Worm (Caenorhabditis elegans) whole organism, early embryonic: Measurements from ENCODE around the gene nrde-1.

Experiments used
- B0310.2 ChIP-seq: sonication (generic microtip); optimal IDR thresholded peaks from 2 replicates; lab custom pipeline; 2016; ENCODE audit warnings: mild to moderate bottlenecking, missing genetic modification characterization, missing compliant biosample characterization
- F13C5.2 ChIP-seq: sonication (generic microtip); optimal IDR thresholded peaks from 2 replicates; lab custom pipeline; 2017; ENCODE audit warnings: mild to moderate bottlenecking, missing genetic modification characterization, inconsistent platforms, missing compliant biosample characterization
- aly-1 ChIP-seq: sonication (generic microtip); optimal IDR thresholded peaks from 2 replicates; lab custom pipeline; 2016; ENCODE audit warnings: missing genetic modification characterization, missing compliant biosample characterization
- ama-1 ChIP-seq: fragments of 150-350 bp; optimal IDR thresholded peaks from 2 replicates; lab custom pipeline; 2014
- ceh-13 ChIP-seq: fragments of 200-800 bp; sonication (Bioruptor generic); optimal IDR thresholded peaks from 2 replicates; lab custom pipeline; 2018; ENCODE audit warnings: mild to moderate bottlenecking, missing genetic modification characterization, missing compliant biosample characterization
- ceh-36 ChIP-seq: sonication (generic microtip); optimal IDR thresholded peaks from 2 replicates; lab custom pipeline; 2016; ENCODE audit warnings: missing genetic modification characterization, inconsistent platforms, missing compliant biosample characterization
- ets-7 ChIP-seq: sonication (generic microtip); optimal IDR thresholded peaks from 2 replicates; lab custom pipeline; 2016; ENCODE audit warnings: missing genotype, missing genetic modification characterization, missing compliant biosample characterization
- flt-1 ChIP-seq: fragments of 200-800 bp; sonication (Bioruptor generic); IDR thresholded peaks from 2 replicates; pipeline ENCODE4 v1.3.6; 2022; ENCODE audit warnings: missing genetic modification characterization, missing compliant biosample characterization
- hmbx-1 ChIP-seq: sonication (generic microtip); optimal IDR thresholded peaks from 2 replicates; lab custom pipeline; 2016; ENCODE audit warnings: mild to moderate bottlenecking, missing genetic modification characterization, missing compliant biosample characterization
- hmg-4 ChIP-seq: fragments of 200-800 bp; sonication (Bioruptor generic); optimal IDR thresholded peaks from 2 replicates; lab custom pipeline; 2018; ENCODE audit warnings: mild to moderate bottlenecking, missing genetic modification characterization, missing compliant biosample characterization
- hnd-1 ChIP-seq: sonication (generic microtip); optimal IDR thresholded peaks from 2 replicates; lab custom pipeline; 2016; ENCODE audit warnings: missing genetic modification characterization, missing compliant biosample characterization
- pes-1 ChIP-seq: fragments of 200-800 bp; sonication (Bioruptor generic); IDR thresholded peaks from 2 replicates; pipeline ENCODE4 v1.3.6; 2022; ENCODE audit warnings: missing genetic modification reagents, missing genetic modification characterization, missing compliant biosample characterization
- scrt-1 ChIP-seq: fragments of 200-800 bp; sonication (Bioruptor generic); IDR thresholded peaks from 2 replicates; pipeline ENCODE4 v1.3.6; 2022; ENCODE audit warnings: missing genetic modification characterization, missing compliant biosample characterization
- sea-1 ChIP-seq: fragments of 200-800 bp; sonication (Bioruptor generic); conservative IDR thresholded peaks from 2 replicates; pipeline ENCODE4 v1.3.6; 2022; ENCODE audit warnings: missing genetic modification characterization, missing compliant biosample characterization
- tbx-11 ChIP-seq: fragments of 200-800 bp; sonication (Bioruptor generic); IDR thresholded peaks from 2 replicates; pipeline ENCODE4 v1.3.6; 2022; ENCODE audit warnings: missing genetic modification characterization, missing compliant biosample characterization
- tbx-37 ChIP-seq: fragments of 200-800 bp; sonication (Bioruptor generic); conservative IDR thresholded peaks from 2 replicates; pipeline ENCODE4 v1.3.6; 2022; ENCODE audit warnings: missing genetic modification reagents, missing genetic modification characterization, missing compliant biosample characterization
- tra-4 ChIP-seq: sonication (generic microtip); optimal IDR thresholded peaks from 2 replicates; lab custom pipeline; 2017; ENCODE audit warnings: missing genetic modification characterization, missing compliant biosample characterization

Gene nrde-1

DNA sequence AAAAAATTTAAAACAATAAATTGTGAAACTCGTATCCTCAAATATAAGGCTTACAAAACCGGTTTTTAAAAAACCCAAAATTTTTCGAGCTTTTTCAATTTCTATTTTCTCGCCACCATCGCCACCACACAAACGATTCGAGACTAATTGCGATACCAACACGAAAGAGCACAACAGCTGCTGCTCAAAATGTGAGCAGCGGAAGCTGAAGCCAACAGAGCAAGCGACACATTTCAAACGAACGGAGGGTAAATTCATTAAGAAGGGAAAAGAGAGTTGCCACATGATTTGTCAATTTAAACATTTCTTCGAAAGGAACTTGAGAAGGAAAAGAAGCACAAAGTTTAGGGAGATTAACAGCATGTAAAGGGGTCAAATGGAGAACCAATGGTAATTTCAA, 34.2 kb upstream of the nrde-1 start:
- TF ChIP-seq hmbx-1 (no peak), ets-7 (tag; lab: Kevin White, UChicago) (no peak), F13C5.2 (tag; lab: Kevin White, UChicago) (no peak), tbx-37 (GFP tag; lab: Robert Waterston, UW) (no peak), aly-1 (tag; lab: Kevin White, UChicago) (no peak), sea-1 (GFP tag; lab: Robert Waterston, UW) (no peak), pes-1 (GFP tag; lab: Robert Waterston, UW) (no peak), hmg-4 (no peak), flt-1 (GFP tag; lab: Robert Waterston, UW) (no peak), scrt-1 (GFP tag; lab: Robert Waterston, UW) (no peak), ceh-36 (tag; lab: Kevin White, UChicago) (no peak), tra-4 (tag; lab: Kevin White, UChicago) (no peak), tbx-11 (GFP tag; lab: Robert Waterston, UW) (no peak), hnd-1 (tag; lab: Kevin White, UChicago) (no peak), ceh-13 (GFP tag; lab: Kevin White, UChicago) (no peak)

DNA sequence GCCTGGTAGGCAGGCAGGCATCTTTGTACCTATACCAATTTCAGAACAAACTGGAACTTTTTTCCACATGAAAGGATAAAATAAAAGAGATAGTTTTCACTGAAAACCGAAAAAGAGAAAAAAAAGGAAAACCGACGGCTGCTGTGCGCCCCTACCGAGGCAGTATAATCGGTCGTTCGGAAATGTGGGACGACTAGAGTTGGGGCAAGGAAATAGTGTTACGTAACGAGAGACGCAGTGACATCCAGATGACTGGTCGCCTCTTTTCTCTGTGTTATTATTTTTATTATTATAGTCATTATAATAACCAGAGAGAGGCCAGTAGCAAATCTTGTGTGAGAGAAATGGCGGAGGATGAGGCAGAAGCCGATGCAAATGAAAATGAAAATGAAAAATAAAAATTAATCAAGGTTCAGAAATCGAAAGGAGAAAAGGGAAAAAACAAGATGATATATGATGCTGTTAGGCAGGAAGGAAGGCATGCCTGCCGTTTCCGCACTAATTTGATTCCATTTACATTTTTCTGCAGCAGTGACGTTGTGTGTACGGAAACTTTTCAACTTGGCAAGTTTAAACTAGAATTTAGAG, 31.8 kb upstream of the nrde-1 start:
- no peak for TF ChIP-seq hmg-4
- no peak for TF ChIP-seq tbx-11 (GFP tag; lab: Robert Waterston, UW)

DNA sequence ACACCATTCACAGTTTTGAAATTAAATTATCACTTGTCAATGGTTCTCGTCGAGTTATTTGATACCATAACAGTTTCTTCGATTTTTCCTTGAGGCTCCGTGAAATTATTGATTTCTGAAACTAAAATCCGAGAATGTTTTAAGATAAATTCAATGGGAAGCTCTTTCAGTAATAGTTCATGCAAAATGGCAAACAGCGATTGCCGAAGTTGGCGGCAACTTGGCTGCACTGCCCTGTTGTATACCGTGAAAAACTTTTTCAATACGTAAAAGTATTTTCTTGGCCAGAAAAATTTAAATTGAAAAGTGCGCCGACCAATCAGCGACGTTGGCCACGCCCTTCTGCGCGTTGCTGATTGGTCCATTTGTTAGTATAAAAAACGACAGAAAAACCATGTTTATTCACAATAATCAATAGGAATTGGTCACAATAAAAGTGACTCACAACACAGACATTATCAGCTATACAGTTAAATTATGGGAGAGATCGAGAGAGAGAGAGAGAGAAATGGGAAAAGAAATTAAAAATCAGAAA, 30.3 kb upstream of the nrde-1 start:
- TF ChIP-seq tra-4 (tag; lab: Kevin White, UChicago) (no peak), sea-1 (GFP tag; lab: Robert Waterston, UW) (no peak), tbx-11 (GFP tag; lab: Robert Waterston, UW) (no peak), scrt-1 (GFP tag; lab: Robert Waterston, UW) (no peak), B0310.2 (tag; lab: Kevin White, UChicago) (no peak), ceh-13 (GFP tag; lab: Kevin White, UChicago) (no peak), aly-1 (tag; lab: Kevin White, UChicago) (no peak), hmg-4 (no peak), tbx-37 (GFP tag; lab: Robert Waterston, UW) (no peak), ceh-36 (tag; lab: Kevin White, UChicago) (no peak), hnd-1 (tag; lab: Kevin White, UChicago) (no peak), F13C5.2 (tag; lab: Kevin White, UChicago) (no peak), ama-1 (lab: Kevin White, UChicago) (no peak), flt-1 (GFP tag; lab: Robert Waterston, UW) (no peak), hmbx-1 (no peak), pes-1 (GFP tag; lab: Robert Waterston, UW) (no peak), ets-7 (tag; lab: Kevin White, UChicago) (no peak)

DNA sequence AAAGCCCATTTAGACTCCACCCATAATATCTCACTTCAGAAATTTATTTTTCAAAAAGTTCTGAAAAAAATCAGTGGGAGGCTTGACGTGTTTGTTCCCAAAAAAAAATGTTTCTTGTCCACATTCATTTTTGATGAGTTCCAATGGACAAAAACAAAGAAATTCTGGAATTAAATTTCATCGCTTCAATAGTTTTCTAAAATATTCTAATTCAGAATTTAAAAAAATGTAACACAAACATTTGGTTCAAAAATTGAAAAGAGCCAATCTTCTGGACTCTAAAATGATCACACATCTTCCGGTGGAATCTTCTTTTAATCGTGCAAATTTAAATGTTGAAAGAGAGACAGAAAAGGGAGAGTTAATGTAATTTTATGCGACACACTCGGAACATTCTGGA, 20.7 kb upstream of the nrde-1 start:
- TF ChIP-seq flt-1 (GFP tag; lab: Robert Waterston, UW) = no peak

DNA sequence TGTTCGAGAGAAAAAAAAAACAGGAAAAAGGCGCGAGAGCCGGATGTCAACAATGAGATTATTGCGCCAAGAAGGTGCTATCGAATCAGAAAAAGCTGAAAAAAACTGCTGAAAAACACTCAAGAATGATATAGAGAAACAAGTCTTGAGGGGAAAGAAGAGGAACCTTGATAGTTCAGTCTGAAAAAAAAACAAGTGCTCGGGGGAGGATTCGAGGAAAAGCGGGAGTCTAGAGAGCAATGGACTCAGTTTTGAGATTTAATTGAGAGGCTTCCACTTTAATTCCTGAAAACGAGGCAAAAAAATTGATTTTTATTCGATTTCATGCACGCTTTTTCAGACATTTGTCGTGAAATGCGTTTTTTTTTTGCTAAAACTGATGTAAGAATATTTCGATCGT, 18.7 kb upstream of the nrde-1 start, which contains the start of gene npr-15:
npr-15 (minus strand) TSS at position 101 of the 400 bp plus-strand sequence.
- TF ChIP-seq flt-1 (GFP tag; lab: Robert Waterston, UW) (no peak), tbx-37 (GFP tag; lab: Robert Waterston, UW) (no peak), ama-1 (lab: Kevin White, UChicago) (no peak), ets-7 (tag; lab: Kevin White, UChicago) (no peak), scrt-1 (GFP tag; lab: Robert Waterston, UW) (no peak)

DNA sequence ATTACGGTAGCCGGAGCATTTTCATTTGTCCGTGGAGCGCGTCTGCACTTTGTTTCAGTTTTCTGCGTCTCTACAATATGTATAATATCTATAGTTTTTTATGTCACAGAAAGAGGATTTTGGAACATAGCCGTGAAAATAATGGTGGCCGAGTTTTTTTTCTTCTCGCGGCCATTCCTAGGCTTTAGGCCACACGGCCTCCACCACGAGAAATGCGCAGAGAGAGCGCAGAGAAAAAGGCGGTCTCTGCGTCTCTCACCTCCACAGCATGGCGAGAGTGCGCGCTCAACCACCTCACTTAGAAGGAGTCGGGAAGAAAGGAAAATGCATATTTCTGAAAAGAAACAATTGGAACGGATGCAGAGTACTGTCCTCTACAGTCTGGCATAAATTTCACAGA, 17.9 kb upstream of the nrde-1 start:
- TF ChIP-seq pes-1 (GFP tag; lab: Robert Waterston, UW) = peak; percentile 66; the same call in 1 of the 2 replicates
- peak; percentile 71 for TF ChIP-seq sea-1 (GFP tag; lab: Robert Waterston, UW)

DNA sequence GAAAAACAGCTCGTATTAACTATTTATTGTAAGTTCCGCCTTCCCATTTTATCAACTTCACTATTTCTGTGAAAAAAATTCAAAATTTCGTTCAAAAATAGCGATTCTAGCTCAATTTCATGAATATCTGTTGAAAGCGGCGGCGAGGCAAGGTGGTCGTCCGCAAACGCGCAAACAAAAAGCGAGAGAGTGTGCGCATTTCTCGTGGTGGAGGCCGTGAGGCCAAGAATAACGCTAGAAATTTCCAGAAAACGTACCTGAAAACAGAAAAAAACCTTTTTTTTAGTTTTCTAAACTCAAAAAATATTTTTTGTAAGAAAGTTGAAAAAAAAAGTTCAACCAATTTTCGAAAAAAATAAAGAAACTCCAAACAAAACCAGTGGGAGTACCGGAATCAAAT, 16.1 kb upstream of the nrde-1 start:
- peak; percentile 67; the same call in 1 of the 2 replicates for TF ChIP-seq scrt-1 (GFP tag; lab: Robert Waterston, UW)

DNA sequence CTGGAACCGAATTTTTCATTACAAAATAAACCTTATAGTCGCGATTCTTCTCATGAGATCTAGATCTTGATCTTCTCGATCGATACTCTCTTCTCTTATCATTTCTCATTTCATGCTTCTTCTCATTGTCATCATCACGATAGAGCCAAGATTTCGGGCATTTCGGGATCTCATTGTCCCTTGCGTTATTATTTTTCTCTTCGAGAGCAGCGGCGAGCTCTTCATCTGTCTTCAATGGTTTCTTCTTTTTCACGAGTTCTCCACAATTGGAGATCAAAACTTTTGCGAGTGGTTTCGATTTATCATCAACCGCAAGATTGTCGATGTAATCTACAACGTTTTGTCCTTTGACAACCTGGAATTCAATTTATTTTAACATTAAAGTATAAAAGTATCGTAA, 14.9 kb upstream of the nrde-1 start:
- no peak for TF ChIP-seq ets-7 (tag; lab: Kevin White, UChicago)
- TF ChIP-seq ceh-13 (GFP tag; lab: Kevin White, UChicago) = no peak
- no peak for TF ChIP-seq flt-1 (GFP tag; lab: Robert Waterston, UW)

DNA sequence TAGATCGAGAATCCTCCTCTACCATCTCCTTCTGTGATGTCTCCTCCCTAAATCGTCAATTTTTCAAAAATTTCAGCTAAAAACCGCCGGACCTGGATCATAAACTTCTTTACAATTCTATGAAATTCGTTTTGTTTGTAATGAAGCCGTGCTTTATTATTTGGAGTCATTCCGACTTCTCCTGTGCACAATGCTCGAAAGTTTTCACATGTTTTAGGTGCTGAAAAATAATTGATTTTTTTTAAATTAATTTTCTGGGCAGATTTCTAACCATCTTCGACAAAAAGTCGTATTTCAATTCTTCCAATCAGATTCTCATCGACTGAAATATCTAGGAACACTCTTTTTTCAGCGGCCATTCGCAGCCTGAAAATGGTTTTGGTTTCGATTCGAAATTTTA, 14.0 kb upstream of the nrde-1 start, which contains the start of gene cyn-9:
cyn-9 (minus strand) TSS at position 366 of the 400 bp plus-strand sequence.
- TF ChIP-seq hmg-4 (no peak), ama-1 (lab: Kevin White, UChicago) (no peak), ceh-36 (tag; lab: Kevin White, UChicago) (no peak), tra-4 (tag; lab: Kevin White, UChicago) (no peak), scrt-1 (GFP tag; lab: Robert Waterston, UW) (no peak), ceh-13 (GFP tag; lab: Kevin White, UChicago) (no peak), aly-1 (tag; lab: Kevin White, UChicago) (no peak), sea-1 (GFP tag; lab: Robert Waterston, UW) (no peak), hmbx-1 (no peak), tbx-37 (GFP tag; lab: Robert Waterston, UW) (no peak), B0310.2 (tag; lab: Kevin White, UChicago) (no peak), pes-1 (GFP tag; lab: Robert Waterston, UW) (no peak)
